Fruit fly (Drosophila melanogaster) whole organism, wandering third instar larva: Measurements from ENCODE around the gene CG3473.

Experiments used
- Abd-B ChIP-seq: fragments of >200 bp; optimal IDR thresholded peaks from 2 replicates; lab custom pipeline; 2017; ENCODE audit warnings: missing biosample characterization, missing genetic modification characterization
- CG32264 ChIP-seq: fragments of 200-800 bp; sonication (Bioruptor generic); optimal IDR thresholded peaks from 2 replicates; lab custom pipeline; 2016; ENCODE audit warnings: missing biosample characterization, missing genetic modification characterization
- CG9705 ChIP-seq: fragments of 200-800 bp; sonication (Bioruptor generic); optimal IDR thresholded peaks from 2 replicates; lab custom pipeline; 2018; ENCODE audit warnings: missing biosample characterization, mild to moderate bottlenecking, missing genetic modification characterization
- CrebA ChIP-seq: fragments of 200-800 bp; sonication (Bioruptor generic); optimal IDR thresholded peaks from 2 replicates; lab custom pipeline; 2016; ENCODE audit warnings: missing biosample characterization, mild to moderate bottlenecking, missing genetic modification characterization, borderline replicate concordance
- Dfd ChIP-seq: fragments of >200 bp; optimal IDR thresholded peaks from 2 replicates; lab custom pipeline; 2017; ENCODE audit warnings: missing biosample characterization, missing genetic modification characterization
- Dif ChIP-seq: fragments of 200-275, 200-300 bp; sonication (Bioruptor generic); optimal IDR thresholded peaks from 2 replicates; lab custom pipeline; 2018; ENCODE audit warnings: missing biosample characterization, missing genetic modification characterization; ENCODE audit not compliant: partially characterized antibody
- HLH106 ChIP-seq: fragments of 200-800 bp; optimal IDR thresholded peaks from 3 replicates; lab custom pipeline; 2019; ENCODE audit warnings: missing biosample characterization, mild to moderate bottlenecking, missing genetic modification characterization, moderate library complexity
- Hnf4 ChIP-seq: fragments of 200-800 bp; sonication (Bioruptor generic); optimal IDR thresholded peaks from 2 replicates; lab custom pipeline; 2016; ENCODE audit warnings: missing biosample characterization, mild to moderate bottlenecking, missing genetic modification characterization
- Hr83 ChIP-seq: fragments of 200-300 bp; sonication (Bioruptor generic); optimal IDR thresholded peaks from 2 replicates; lab custom pipeline; 2016; ENCODE audit warnings: missing biosample characterization, mild to moderate bottlenecking, missing genetic modification characterization, moderate library complexity; ENCODE audit not compliant: poor library complexity, severe bottlenecking
- Myc ChIP-seq: fragments of >200 bp; optimal IDR thresholded peaks from 2 replicates; lab custom pipeline; 2017
- N ChIP-seq: fragments of >200 bp; optimal IDR thresholded peaks from 2 replicates; lab custom pipeline; 2018; ENCODE audit warnings: missing biosample characterization, missing external identifiers, missing genetic modification characterization
- Sp1 ChIP-seq: fragments of 200-800 bp; sonication (Bioruptor generic); optimal IDR thresholded peaks from 3 replicates; lab custom pipeline; 2019; ENCODE audit warnings: missing biosample characterization, mild to moderate bottlenecking, missing genetic modification characterization, moderate library complexity
- Vsx2 ChIP-seq: fragments of 200-300, 225-300 bp; sonication (Bioruptor generic); optimal IDR thresholded peaks from 2 replicates; lab custom pipeline; 2018; ENCODE audit warnings: missing biosample characterization, missing genetic modification characterization; ENCODE audit not compliant: partially characterized antibody
- br ChIP-seq: fragments of 200-800 bp; sonication (Bioruptor generic); optimal IDR thresholded peaks from 2 replicates; lab custom pipeline; 2016; ENCODE audit warnings: missing biosample characterization, missing genetic modification characterization
- brk ChIP-seq: fragments of 200-800 bp; sonication (Bioruptor generic); optimal IDR thresholded peaks from 2 replicates; lab custom pipeline; 2016; ENCODE audit warnings: missing biosample characterization, mild to moderate bottlenecking, missing genetic modification characterization
- dl ChIP-seq, 2 experiments: fragments of 175-275, 200-275 bp in 1 of 2; fragments of 200-275 bp in 1 of 2; sonication (Bioruptor generic); optimal IDR thresholded peaks; lab custom pipeline; 2018; ENCODE audit warnings: mild to moderate bottlenecking in 2 of 2, missing biosample characterization in 2 of 2, missing genetic modification characterization in 2 of 2, moderate library complexity in 2 of 2; ENCODE audit not compliant: partially characterized antibody in 2 of 2, insufficient read depth in 1 of 2
- dmrt93B ChIP-seq: fragments of 200-800 bp; sonication (Bioruptor generic); optimal IDR thresholded peaks from 2 replicates; lab custom pipeline; 2018; ENCODE audit warnings: missing biosample characterization, mild to moderate bottlenecking, missing genetic modification characterization
- dsf ChIP-seq: sonication (Bioruptor generic); optimal IDR thresholded peaks from 2 replicates; lab custom pipeline; 2016; ENCODE audit warnings: missing biosample characterization, missing genetic modification characterization, borderline replicate concordance
- ey ChIP-seq: fragments of 200-800 bp; sonication (Bioruptor generic); optimal IDR thresholded peaks from 2 replicates; lab custom pipeline; 2016; ENCODE audit warnings: missing biosample characterization, missing genetic modification characterization
- foxo ChIP-seq, 2 experiments: fragments of 200-800 bp; sonication (Bioruptor generic); optimal IDR thresholded peaks; 2 replicates in 1 of 2; 3 replicates in 1 of 2; lab custom pipeline; 2016 to 2017; ENCODE audit warnings: missing biosample characterization in 2 of 2, missing genetic modification characterization in 2 of 2
- fru ChIP-seq: fragments of 200-800 bp; sonication (Bioruptor generic); optimal IDR thresholded peaks from 3 replicates; lab custom pipeline; 2016; ENCODE audit warnings: missing biosample characterization, mild to moderate bottlenecking, missing genetic modification characterization
- h ChIP-seq: fragments of 200-800 bp; sonication (Bioruptor generic); optimal IDR thresholded peaks from 3 replicates; lab custom pipeline; 2016; ENCODE audit warnings: missing biosample characterization, mild to moderate bottlenecking, missing genetic modification characterization
- pan ChIP-seq: fragments of >200 bp; optimal IDR thresholded peaks from 2 replicates; lab custom pipeline; 2017
- psq ChIP-seq: fragments of 200-800 bp; sonication (Bioruptor generic); optimal IDR thresholded peaks from 3 replicates; lab custom pipeline; 2017; ENCODE audit warnings: missing biosample characterization, mild to moderate bottlenecking, missing genetic modification characterization, moderate library complexity
- rgr ChIP-seq: fragments of 200-800 bp; sonication (Bioruptor generic); optimal IDR thresholded peaks from 3 replicates; lab custom pipeline; 2016; ENCODE audit warnings: missing biosample characterization, mild to moderate bottlenecking, missing genetic modification characterization
- sage ChIP-seq: fragments of 200-800 bp; sonication (Bioruptor generic); optimal IDR thresholded peaks from 2 replicates; lab custom pipeline; 2016; ENCODE audit warnings: missing biosample characterization, mild to moderate bottlenecking, missing genetic modification characterization
- sv ChIP-seq: fragments of 200-800 bp; sonication (Bioruptor generic); optimal IDR thresholded peaks from 3 replicates; lab custom pipeline; 2016; ENCODE audit warnings: missing biosample characterization, missing genetic modification characterization
- tai ChIP-seq: sonication (Bioruptor generic); optimal IDR thresholded peaks from 2 replicates; lab custom pipeline; 2016; ENCODE audit warnings: missing biosample characterization, missing genetic modification characterization
- usp ChIP-seq: fragments of >200 bp; optimal IDR thresholded peaks from 2 replicates; lab custom pipeline; 2017; ENCODE audit warnings: missing biosample characterization, missing genetic modification characterization
- woc ChIP-seq: sonication (Bioruptor generic); optimal IDR thresholded peaks from 2 replicates; lab custom pipeline; 2016; ENCODE audit warnings: missing biosample characterization, mild to moderate bottlenecking, missing genetic modification characterization

The CG3473 gene

dm6 chr2L:14563626-14564025 lies at the start of gene CG3473:
TSS of gene CG3473 (minus strand) at chr2L:14563726.
- TF ChIP-seq CG9705 (no peak), psq (GFP tag; lab: Kevin White, UChicago) (no peak), Hnf4 (GFP tag; lab: Kevin White, UChicago) (no peak), pan (lab: Kevin White, UChicago) (no peak), Sp1 (GFP tag; lab: Kevin White, UChicago) (no peak), br (no peak), fru (GFP tag; lab: Kevin White, UChicago) (no peak), Vsx2 (GFP tag; lab: Kevin White, UChicago) (no peak), dsf (GFP tag; lab: Kevin White, UChicago) (no peak), ey (GFP tag; lab: Kevin White, UChicago) (no peak), rgr (GFP tag; lab: Kevin White, UChicago) (no peak)

- TF ChIP-seq sage (GFP tag; lab: Kevin White, UChicago): no peak
- TF ChIP-seq Hnf4 (GFP tag; lab: Kevin White, UChicago): no peak
- TF ChIP-seq Dfd: no peak
- no peak for TF ChIP-seq ey (GFP tag; lab: Kevin White, UChicago)
- TF ChIP-seq psq (GFP tag; lab: Kevin White, UChicago): no peak
- no peak for TF ChIP-seq Vsx2 (GFP tag; lab: Kevin White, UChicago)
- TF ChIP-seq Abd-B (GFP tag; lab: Kevin White, UChicago): no peak
- TF ChIP-seq tai (GFP tag; lab: Kevin White, UChicago): no peak
- no peak for TF ChIP-seq br
- TF ChIP-seq woc (GFP tag; lab: Kevin White, UChicago): no peak
- no peak for TF ChIP-seq Dif (GFP tag; lab: Kevin White, UChicago)
- TF ChIP-seq brk (GFP tag; lab: Kevin White, UChicago): no peak
These were observed 48.0 kb upstream of the CG3473 start for dm6 chr2L:14611358-14612037.

- no peak for TF ChIP-seq HLH106 (tag; lab: Kevin White, UChicago)
- no peak for TF ChIP-seq dmrt93B (GFP tag; lab: Kevin White, UChicago)
- TF ChIP-seq sv: no peak
- no peak for TF ChIP-seq fru (GFP tag; lab: Kevin White, UChicago)
These were observed 42.6 kb upstream of the CG3473 start for dm6 chr2L:14606112-14606511.

dm6 chr2L:14599058-14599789 lies 35.7 kb upstream of the CG3473 start:
- peak; percentile 38 for TF ChIP-seq CrebA
- TF ChIP-seq Dif (GFP tag; lab: Kevin White, UChicago): peak; percentile 46
- TF ChIP-seq rgr (GFP tag; lab: Kevin White, UChicago): peak; percentile 73
- peak; percentile 81 for TF ChIP-seq fru (GFP tag; lab: Kevin White, UChicago)
- no peak for TF ChIP-seq Hr83 (GFP tag; lab: Kevin White, UChicago)
- no peak for TF ChIP-seq h (GFP tag; lab: Kevin White, UChicago)

dm6 chr2L:14598357-14599057 lies 35.0 kb upstream of the CG3473 start:
- TF ChIP-seq CG9705: no peak
- TF ChIP-seq dmrt93B (GFP tag; lab: Kevin White, UChicago): peak; percentile 0
- TF ChIP-seq foxo (GFP tag; optimal IDR thresholded peaks at IDR 0.05; lab: Kevin White, UChicago): peak in 1 of 2 experiments; percentile 51
- peak; percentile 2 for TF ChIP-seq Hnf4 (GFP tag; lab: Kevin White, UChicago)
- peak; percentile 31 for TF ChIP-seq fru (GFP tag; lab: Kevin White, UChicago)
- no peak for TF ChIP-seq N
- no peak for TF ChIP-seq brk (GFP tag; lab: Kevin White, UChicago)
- no peak for TF ChIP-seq CrebA
- TF ChIP-seq usp (GFP tag; lab: Kevin White, UChicago): no peak
- peak; percentile 2 for TF ChIP-seq psq (GFP tag; lab: Kevin White, UChicago)
- TF ChIP-seq Dif (GFP tag; lab: Kevin White, UChicago): peak; percentile 5
- TF ChIP-seq CG32264 (GFP tag; lab: Kevin White, UChicago): no peak
- peak; percentile 45 for TF ChIP-seq ey (GFP tag; lab: Kevin White, UChicago)
- TF ChIP-seq Myc (lab: Kevin White, UChicago): no peak
- TF ChIP-seq tai (GFP tag; lab: Kevin White, UChicago): peak; percentile 15
- TF ChIP-seq h (GFP tag; lab: Kevin White, UChicago): peak; percentile 57
- TF ChIP-seq Sp1 (GFP tag; lab: Kevin White, UChicago): no peak
- TF ChIP-seq dl (GFP tag; optimal IDR thresholded peaks at IDR 0.05; lab: Kevin White, UChicago; ENCODE audit: insufficient read depth in 1 of 2, partially characterized antibody in 2 of 2): no peak
- peak; percentile 38 for TF ChIP-seq rgr (GFP tag; lab: Kevin White, UChicago)
